Worm (Caenorhabditis elegans): ENCODE measurements around the gene hmt-1.
A peak's percentile ranks its signal among the peaks of the same experiment; 100 is the strongest.

hmt-1 gene

ce11 chrIII:11090870-11091386 is 8.8 kb downstream of the hmt-1 start:
- TF ChIP-seq efl-1 (optimal IDR thresholded peaks at IDR 0.05) (peak in 1 of 2 experiments; percentile 13), efl-1 (GFP tag; optimal IDR thresholded peaks at IDR 0.05 in 1 of 2) (peak in 1 of 2 experiments; percentile 84), rnt-1 (tag; optimal IDR thresholded peaks at IDR 0.05) (peak; percentile 37), grh-1 (GFP tag; IDR thresholded peaks at IDR 0.05) (peak; percentile 23; the same call in 1 of the 2 replicates), ceh-63 (GFP tag; optimal IDR thresholded peaks at IDR 0.05) (no peak), ama-1 (optimal IDR thresholded peaks at IDR 0.05) (peak; percentile 82), fkh-4 (tag; optimal IDR thresholded peaks at IDR 0.05; ENCODE audit: borderline replicate concordance) (no peak), jun-1 (tag; optimal IDR thresholded peaks at IDR 0.05) (no peak), nhr-47 (tag; optimal IDR thresholded peaks at IDR 0.05) (peak; percentile 21), lir-3 (tag; optimal IDR thresholded peaks at IDR 0.05; ENCODE audit: poor library complexity) (no peak)

ce11 chrIII:11090112-11090648 is 9.6 kb downstream of the hmt-1 start:
- TF ChIP-seq ztf-4 (tag; optimal IDR thresholded peaks at IDR 0.05) (no peak), efl-1 (optimal IDR thresholded peaks at IDR 0.05) (peak; percentile 28 to 58), efl-1 (GFP tag; optimal IDR thresholded peaks at IDR 0.05 in 1 of 2) (peak in 1 of 2 experiments; percentile 93), tbx-2 (tag; optimal IDR thresholded peaks at IDR 0.05) (peak; percentile 44), sptf-1 (tag; optimal IDR thresholded peaks at IDR 0.05) (no peak), rnt-1 (tag; optimal IDR thresholded peaks at IDR 0.05) (peak; percentile 64), lir-3 (tag; optimal IDR thresholded peaks at IDR 0.05; ENCODE audit: poor library complexity) (no peak), nhr-84 (tag; optimal IDR thresholded peaks at IDR 0.05) (no peak), nhr-71 (tag; optimal IDR thresholded peaks at IDR 0.05) (peak; percentile 69), lin-35 (GFP tag; optimal IDR thresholded peaks at IDR 0.05) (peak in 1 of 2 experiments; percentile 34), nhr-77 (tag; optimal IDR thresholded peaks at IDR 0.05) (peak; percentile 51), nhr-11 (tag; optimal IDR thresholded peaks at IDR 0.05) (no peak), ceh-63 (GFP tag; optimal IDR thresholded peaks at IDR 0.05) (no peak), aly-2 (tag; optimal IDR thresholded peaks at IDR 0.05) (no peak), C04F5.9 (tag; optimal IDR thresholded peaks at IDR 0.05) (no peak), ets-5 (GFP tag; IDR thresholded peaks at IDR 0.05) (no peak), fkh-10 (GFP tag; optimal IDR thresholded peaks at IDR 0.05) (no peak), grh-1 (GFP tag; IDR thresholded peaks at IDR 0.05) (peak; percentile 62), elt-2 (tag; optimal IDR thresholded peaks at IDR 0.05) (peak; percentile 35), fkh-4 (tag; optimal IDR thresholded peaks at IDR 0.05; ENCODE audit: borderline replicate concordance) (no peak), ceh-90 (tag; optimal IDR thresholded peaks at IDR 0.05) (no peak), elt-3 (tag; optimal IDR thresholded peaks at IDR 0.05) (peak in 2 of 6 experiments; percentile 9 to 38), isw-1 (GFP tag; IDR thresholded peaks at IDR 0.05) (no peak), hpl-2 (GFP tag; optimal IDR thresholded peaks at IDR 0.05) (no peak), mdl-1 (tag; optimal IDR thresholded peaks at IDR 0.05) (no peak), ceh-82 (tag; optimal IDR thresholded peaks at IDR 0.05) (peak in 1 of 3 experiments; percentile 2), lin-15B (tag; optimal IDR thresholded peaks at IDR 0.05) (no peak), nhr-28 (tag; optimal IDR thresholded peaks at IDR 0.05) (no peak), irx-1 (tag; optimal IDR thresholded peaks at IDR 0.05) (peak; percentile 60), snpc-4 (tag; optimal IDR thresholded peaks at IDR 0.05) (peak; percentile 98), mef-2 (tag; optimal IDR thresholded peaks at IDR 0.05) (no peak), blmp-1 (tag; optimal IDR thresholded peaks at IDR 0.05) (no peak), zag-1 (tag; optimal IDR thresholded peaks at IDR 0.05) (no peak), unc-130 (tag; optimal IDR thresholded peaks at IDR 0.05) (no peak), ces-1 (GFP tag; optimal IDR thresholded peaks at IDR 0.05) (no peak), snu-23 (GFP tag; optimal IDR thresholded peaks at IDR 0.05) (peak; percentile 54), Y116A8C.19 (tag; optimal IDR thresholded peaks at IDR 0.05; ENCODE audit: borderline replicate concordance) (no peak), xbp-1 (tag; optimal IDR thresholded peaks at IDR 0.05) (peak; percentile 12), hlh-17 (GFP tag; optimal IDR thresholded peaks at IDR 0.05; ENCODE audit: borderline replicate concordance) (no peak), ceh-8 (GFP tag; optimal IDR thresholded peaks at IDR 0.05) (no peak), lin-14 (GFP tag; optimal IDR thresholded peaks at IDR 0.05) (peak; percentile 30), tlp-1 (tag; optimal IDR thresholded peaks at IDR 0.05) (no peak), sup-37 (GFP tag; optimal IDR thresholded peaks at IDR 0.05) (peak; percentile 35), lsy-2 (tag; optimal IDR thresholded peaks at IDR 0.05) (peak; percentile 8 to 36), lin-39 (tag; optimal IDR thresholded peaks at IDR 0.05) (peak; percentile 50), efl-3 (GFP tag; optimal IDR thresholded peaks at IDR 0.05) (peak; percentile 43)

All from whole organism, L1 larva.